Worm (Caenorhabditis elegans): Measurements from ENCODE around the gene Y32F6B.1.

DNA sequence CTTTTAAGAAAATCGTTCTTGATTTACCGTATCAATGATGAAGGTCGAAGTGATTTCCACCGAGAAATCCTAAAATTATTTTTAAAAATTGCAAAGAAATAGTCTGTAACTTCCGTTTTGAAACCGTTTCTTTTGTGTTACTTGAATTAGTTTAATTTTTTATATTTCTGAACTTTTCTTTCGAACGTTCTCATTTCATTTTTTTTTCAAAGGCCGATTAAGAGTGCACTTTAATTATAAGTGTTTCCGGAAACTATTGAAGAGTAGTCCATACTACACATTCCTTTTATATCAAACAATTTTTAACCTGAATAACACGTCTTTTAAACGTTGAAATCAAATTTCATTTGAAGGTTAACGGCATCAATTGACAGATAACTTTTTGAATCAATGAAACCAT is 16.9 kb downstream of the Y32F6B.1 start:
- no peak for TF ChIP-seq him-1 (tag; optimal IDR thresholded peaks at IDR 0.05)
- TF ChIP-seq W03F9.2 (tag; optimal IDR thresholded peaks at IDR 0.05): no peak

Data from whole organism, L4/young adult.